Fruit fly (Drosophila melanogaster) whole organism: ENCODE results near the gene CG42534.

Source experiments
- Dll ChIP-seq: fragments of >200 bp; optimal IDR thresholded peaks from 2 replicates; lab custom pipeline; 2017
- EcR ChIP-seq, 2 experiments: fragments of >200 bp; optimal IDR thresholded peaks; 2 replicates each; lab custom pipeline; 2017; ENCODE audit warnings: missing biosample characterization in 2 of 2, missing genetic modification characterization in 2 of 2, missing genetic modification reagents in 2 of 2
- pan ChIP-seq: fragments of >200 bp; optimal IDR thresholded peaks from 2 replicates; lab custom pipeline; 2017
- psq ChIP-seq: fragments of >200 bp; optimal IDR thresholded peaks from 2 replicates; lab custom pipeline; 2017
- usp ChIP-seq: fragments of >200 bp; optimal IDR thresholded peaks from 2 replicates; lab custom pipeline; 2017; ENCODE audit warnings: missing biosample characterization, missing genetic modification characterization, mixed read lengths

DNA sequence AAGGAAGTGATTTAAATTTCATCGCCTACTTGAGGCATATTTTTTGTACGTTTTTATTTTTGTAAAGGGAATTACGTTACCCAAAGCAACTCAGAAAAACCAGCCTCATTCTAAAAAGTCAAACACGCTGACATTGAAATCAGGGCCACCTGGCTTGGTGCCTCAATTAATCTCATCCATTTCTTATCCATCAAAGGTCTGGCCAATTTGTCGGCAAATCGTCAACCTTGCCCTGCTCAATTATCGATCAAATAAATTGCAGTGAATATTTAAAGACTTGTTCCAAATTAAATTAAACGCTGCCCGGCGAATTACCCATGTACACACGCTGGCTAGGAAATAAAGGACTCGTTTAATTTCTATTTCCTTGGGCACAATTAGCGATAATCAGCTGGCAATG lies 9.6 kb upstream of the CG42534 start, which contains the start of gene CG3330:
- TF ChIP-seq psq (lab: Kevin White, UChicago) (no peak), usp (no peak), pan (lab: Kevin White, UChicago) (no peak), Dll (no peak), EcR (GFP tag; optimal IDR thresholded peaks at IDR 0.05; lab: Kevin White, UChicago) (no peak)
